Worm (Caenorhabditis elegans): ENCODE measurements around the gene clec-138.
A peak's percentile ranks its signal among the peaks of the same experiment; 100 is the strongest.

The clec-138 gene

DNA sequence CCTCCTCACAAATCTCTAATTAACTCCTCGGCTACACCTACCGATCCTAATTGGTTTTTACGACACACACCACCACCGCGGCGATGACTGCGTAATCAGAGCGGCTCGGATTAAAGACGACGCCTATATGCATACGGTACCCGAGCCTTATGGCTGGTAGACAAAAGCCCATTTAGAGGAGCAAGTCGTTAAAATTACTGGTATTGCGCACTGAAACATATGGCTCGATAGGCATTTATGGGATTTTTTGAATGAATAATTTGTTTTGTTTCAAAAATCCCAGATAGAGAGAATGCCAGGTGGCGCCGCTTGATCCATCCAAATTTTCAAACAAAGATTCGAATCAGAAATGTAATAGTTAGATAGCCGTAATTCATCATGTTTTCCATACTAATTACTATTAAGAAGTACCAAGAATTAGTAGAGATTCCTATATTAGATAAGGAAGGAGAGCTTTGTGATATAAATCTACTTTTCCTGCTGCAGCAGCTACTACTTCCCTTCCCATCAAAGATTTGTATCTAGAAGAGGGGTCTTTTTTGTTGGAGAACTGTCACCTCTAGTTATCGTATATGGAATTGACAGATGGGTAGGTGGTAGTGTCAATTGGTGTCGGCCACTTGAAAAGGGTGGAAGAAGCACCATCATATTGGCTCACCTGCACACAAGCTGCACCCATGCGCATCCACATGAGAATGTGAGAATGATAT lies 36.2 kb downstream of the clec-138 start:
- no peak for TF ChIP-seq ceh-88 (GFP tag; IDR thresholded peaks at IDR 0.05)
- peak; percentile 69 for TF ChIP-seq nhr-85 (tag)
- TF ChIP-seq mef-2 (tag; optimal IDR thresholded peaks at IDR 0.05), result no peak
- no peak for TF ChIP-seq jun-1 (tag; optimal IDR thresholded peaks at IDR 0.05)
- no peak for TF ChIP-seq nhr-76 (tag; optimal IDR thresholded peaks at IDR 0.05)
- no peak for TF ChIP-seq efl-1 (optimal IDR thresholded peaks at IDR 0.05)
- TF ChIP-seq efl-1 (GFP tag; optimal IDR thresholded peaks at IDR 0.05 in 1 of 2), result peak in 1 of 2 experiments; percentile 52
- no peak for TF ChIP-seq unc-62 (GFP tag; optimal IDR thresholded peaks at IDR 0.05)
- no peak for TF ChIP-seq mab-9 (GFP tag; IDR thresholded peaks at IDR 0.05)
- no peak for TF ChIP-seq hlh-4 (tag; optimal IDR thresholded peaks at IDR 0.05)
- TF ChIP-seq C16A3.4 (tag; optimal IDR thresholded peaks at IDR 0.05), result no peak
- no peak for TF ChIP-seq rnt-1 (tag; optimal IDR thresholded peaks at IDR 0.05)
- TF ChIP-seq lin-13 (GFP tag; optimal IDR thresholded peaks at IDR 0.05), result no peak
- TF ChIP-seq C04F5.9 (tag; optimal IDR thresholded peaks at IDR 0.05), result no peak
- peak; percentile 28 for TF ChIP-seq lin-14 (GFP tag; optimal IDR thresholded peaks at IDR 0.05)
- TF ChIP-seq nhr-90 (tag; optimal IDR thresholded peaks at IDR 0.05; ENCODE audit: poor library complexity), result no peak
- no peak for TF ChIP-seq hlh-17 (GFP tag; optimal IDR thresholded peaks at IDR 0.05; ENCODE audit: borderline replicate concordance)
- no peak for TF ChIP-seq egl-13 (tag; optimal IDR thresholded peaks at IDR 0.05)
- no peak for TF ChIP-seq elt-2 (tag; optimal IDR thresholded peaks at IDR 0.05)
- TF ChIP-seq vab-15 (tag; optimal IDR thresholded peaks at IDR 0.05), result no peak
- TF ChIP-seq nhr-237 (tag; optimal IDR thresholded peaks at IDR 0.05), result no peak
- no peak for TF ChIP-seq ceh-8 (GFP tag; optimal IDR thresholded peaks at IDR 0.05)
- TF ChIP-seq lin-35 (GFP tag; optimal IDR thresholded peaks at IDR 0.05), result no peak

DNA sequence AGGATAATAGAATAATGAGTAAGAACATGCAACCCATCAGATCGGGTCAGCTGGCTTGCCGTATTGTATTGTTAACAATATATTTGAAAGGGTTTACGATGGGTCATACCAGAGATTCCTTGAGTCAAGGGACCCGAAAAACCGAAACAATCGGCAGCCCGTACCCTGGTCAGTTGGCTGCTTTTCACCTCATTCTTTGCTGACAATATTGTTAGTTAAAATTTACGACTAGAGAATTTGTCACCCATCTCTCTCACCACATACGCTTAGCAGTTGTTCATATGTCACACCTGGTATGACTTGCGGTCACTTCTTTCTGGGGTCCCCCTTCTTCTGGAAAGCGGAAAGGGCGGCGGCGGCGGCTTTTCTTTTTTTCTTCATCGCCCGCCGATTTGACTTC lies 38.5 kb downstream of the clec-138 start:
- no peak for TF ChIP-seq ceh-82 (tag; optimal IDR thresholded peaks at IDR 0.05)
- no peak for TF ChIP-seq tbx-2 (tag; optimal IDR thresholded peaks at IDR 0.05)
- no peak for TF ChIP-seq nhr-19 (GFP tag; conservative IDR thresholded peaks at IDR 0.05)
- TF ChIP-seq pag-3 (tag; optimal IDR thresholded peaks at IDR 0.05; ENCODE audit: borderline replicate concordance, insufficient read depth), result no peak
- no peak for TF ChIP-seq nhr-12 (tag; optimal IDR thresholded peaks at IDR 0.05)
- no peak for TF ChIP-seq skn-1 (tag; optimal IDR thresholded peaks at IDR 0.05)
- no peak for TF ChIP-seq F16B12.6 (tag; optimal IDR thresholded peaks at IDR 0.05)
- no peak for TF ChIP-seq mdl-1 (tag; optimal IDR thresholded peaks at IDR 0.05)
- TF ChIP-seq nhr-84 (tag; optimal IDR thresholded peaks at IDR 0.05), result no peak
- TF ChIP-seq zag-1 (tag; optimal IDR thresholded peaks at IDR 0.05), result no peak
- TF ChIP-seq grh-1 (GFP tag; IDR thresholded peaks at IDR 0.05), result no peak
- TF ChIP-seq ces-1 (GFP tag; optimal IDR thresholded peaks at IDR 0.05), result no peak
- TF ChIP-seq ets-5 (GFP tag; IDR thresholded peaks at IDR 0.05), result no peak
- no peak for TF ChIP-seq sptf-1 (tag; optimal IDR thresholded peaks at IDR 0.05)
- TF ChIP-seq hpl-2 (GFP tag; optimal IDR thresholded peaks at IDR 0.05), result no peak

- no peak for TF ChIP-seq skn-1 (tag; optimal IDR thresholded peaks at IDR 0.05)
- no peak for TF ChIP-seq ztf-4 (tag; optimal IDR thresholded peaks at IDR 0.05)
- no peak for TF ChIP-seq C34B4.2 (tag; optimal IDR thresholded peaks at IDR 0.05)
- no peak for TF ChIP-seq C16A3.4 (tag; optimal IDR thresholded peaks at IDR 0.05)
- TF ChIP-seq nhr-12 (tag; optimal IDR thresholded peaks at IDR 0.05), result no peak
- TF ChIP-seq nhr-77 (tag; optimal IDR thresholded peaks at IDR 0.05), result no peak
- no peak for TF ChIP-seq ceh-88 (GFP tag; IDR thresholded peaks at IDR 0.05)
- no peak for TF ChIP-seq nhr-20 (tag; optimal IDR thresholded peaks at IDR 0.05)
- TF ChIP-seq blmp-1 (tag; optimal IDR thresholded peaks at IDR 0.05), result no peak
- no peak for TF ChIP-seq mef-2 (tag; optimal IDR thresholded peaks at IDR 0.05)
These were observed 39.6 kb downstream of the clec-138 start for ce11 chrII:4579920-4580474.
